Worm (Caenorhabditis elegans) whole organism, young adult: ENCODE data around the gene Y55B1AR.2.

ENCODE experiments used
- F39B2.1 ChIP-seq: fragments of 200-800 bp; sonication (Bioruptor generic); IDR thresholded peaks from 2 replicates; pipeline ENCODE4 v1.3.6; 2022; ENCODE audit warnings: missing genetic modification reagents, missing genetic modification characterization, missing compliant biosample characterization
- akir-1 ChIP-seq: fragments of 200-800 bp; sonication (Bioruptor generic); optimal IDR thresholded peaks from 2 replicates; lab custom pipeline; 2018; ENCODE audit warnings: mild to moderate bottlenecking, missing genetic modification characterization, moderate library complexity, missing compliant biosample characterization
- atf-7 ChIP-seq: sonication (generic microtip); optimal IDR thresholded peaks from 2 replicates; lab custom pipeline; 2017; ENCODE audit warnings: mild to moderate bottlenecking, missing genetic modification characterization, missing compliant biosample characterization
- dox-1 ChIP-seq: fragments of 200-800 bp; sonication (Bioruptor generic); IDR thresholded peaks from 2 replicates; pipeline ENCODE4 v1.3.6; 2022; ENCODE audit warnings: missing genetic modification reagents, missing genetic modification characterization, missing compliant biosample characterization
- dpff-1 ChIP-seq: sonication (generic microtip); optimal IDR thresholded peaks from 2 replicates; lab custom pipeline; 2017; ENCODE audit warnings: mild to moderate bottlenecking, missing genetic modification characterization, missing compliant biosample characterization
- ets-4 ChIP-seq: fragments of 200-800 bp; sonication (Bioruptor generic); optimal IDR thresholded peaks from 2 replicates; lab custom pipeline; 2018; ENCODE audit warnings: mild to moderate bottlenecking, missing genetic modification characterization, missing compliant biosample characterization
- fkh-3 ChIP-seq: sonication (generic microtip); optimal IDR thresholded peaks from 2 replicates; lab custom pipeline; 2016; ENCODE audit warnings: mild to moderate bottlenecking, missing genetic modification characterization, missing compliant biosample characterization
- lin-26 ChIP-seq: fragments of 200-800 bp; sonication (Bioruptor generic); IDR thresholded peaks from 2 replicates; pipeline ENCODE4 v1.3.6; 2022; ENCODE audit warnings: missing genetic modification reagents, missing genetic modification characterization, missing compliant biosample characterization
- nhr-179 ChIP-seq: sonication (generic microtip); optimal IDR thresholded peaks from 2 replicates; lab custom pipeline; 2016; ENCODE audit warnings: mild to moderate bottlenecking, missing genetic modification characterization, missing compliant biosample characterization
- pha-4 ChIP-seq: fragments of 150-350 bp; sonication (generic microtip); optimal IDR thresholded peaks from 2 replicates; lab custom pipeline; 2014; ENCODE audit warnings: missing biosample characterization, missing genetic modification reagents, missing genetic modification characterization
- unc-130 ChIP-seq: sonication (generic microtip); optimal IDR thresholded peaks from 2 replicates; lab custom pipeline; 2016; ENCODE audit warnings: missing genetic modification reagents, missing genetic modification characterization, missing compliant biosample characterization
- ztf-6 ChIP-seq: fragments of 200-800 bp; sonication (Bioruptor generic); IDR thresholded peaks from 2 replicates; pipeline ENCODE4 v1.3.6; 2022; ENCODE audit warnings: missing genetic modification reagents, missing genetic modification characterization, missing compliant biosample characterization

- TF ChIP-seq pha-4 (tag; lab: Kevin White, UChicago) (no peak), ets-4 (GFP tag; lab: Kevin White, UChicago) (no peak), dpff-1 (tag; lab: Kevin White, UChicago) (no peak), fkh-3 (tag; lab: Kevin White, UChicago) (no peak), nhr-179 (no peak), F39B2.1 (GFP tag; lab: Robert Waterston, UW) (no peak), atf-7 (tag; lab: Kevin White, UChicago) (no peak), ztf-6 (GFP tag; lab: Robert Waterston, UW) (no peak), akir-1 (GFP tag; lab: Kevin White, UChicago) (no peak), unc-130 (GFP tag; lab: Kevin White, UChicago) (no peak), lin-26 (no peak), dox-1 (GFP tag; lab: Robert Waterston, UW) (no peak)
These were observed 46.1 kb upstream of the Y55B1AR.2 start for ce11 chrIII:644660-645059.
